Worm (Caenorhabditis elegans): ENCODE data around the gene cts-1.

DNA sequence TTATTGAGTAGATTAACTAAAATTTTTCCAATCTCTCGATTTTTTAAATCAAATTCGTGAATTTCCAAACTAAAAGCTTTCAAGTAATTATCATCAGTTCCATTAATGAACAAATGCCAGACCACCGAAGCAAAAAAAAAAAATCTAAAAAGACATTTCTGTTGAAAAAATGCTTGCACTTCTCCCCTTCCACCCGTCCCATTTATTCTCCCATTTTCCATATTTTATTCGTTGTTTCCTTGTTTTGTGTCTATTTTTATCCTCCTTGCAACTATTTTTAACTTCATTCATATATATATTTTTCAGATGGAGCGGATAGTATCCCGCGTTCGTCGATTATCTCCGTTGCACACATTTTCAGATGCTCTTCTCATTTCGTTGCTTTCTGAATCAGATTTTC, 27.5 kb downstream of the cts-1 start, which contains the start of gene epac-1:
- TF ChIP-seq him-1 (tag; optimal IDR thresholded peaks at IDR 0.05) (no peak), W03F9.2 (tag; optimal IDR thresholded peaks at IDR 0.05) (no peak)
